Worm (Caenorhabditis elegans): ENCODE results near the gene C05B5.4.

C05B5.4 gene

ce11 chrIII:10040013-10040412, 46.3 kb downstream of the C05B5.4 start, which contains the start of gene T16G12.7:
TSS of gene T16G12.7 (minus strand) at chrIII:10040113.
- no peak for TF ChIP-seq attf-6 (GFP tag; IDR thresholded peaks at IDR 0.05)
- TF ChIP-seq atf-7 (tag; optimal IDR thresholded peaks at IDR 0.05) = no peak
- no peak for TF ChIP-seq F55B11.4 (tag; optimal IDR thresholded peaks at IDR 0.05; ENCODE audit: borderline replicate concordance, insufficient read depth)
- TF ChIP-seq nfyb-1 (GFP tag; IDR thresholded peaks at IDR 0.05) = no peak
- no peak for TF ChIP-seq unc-62 (GFP tag; optimal IDR thresholded peaks at IDR 0.05)
- no peak for TF ChIP-seq ztf-3 (GFP tag; optimal IDR thresholded peaks at IDR 0.05)
- no peak for TF ChIP-seq lir-1 (GFP tag; conservative IDR thresholded peaks at IDR 0.05)
- TF ChIP-seq madf-8 (GFP tag; conservative IDR thresholded peaks at IDR 0.05) = no peak
- no peak for TF ChIP-seq egrh-3 (GFP tag; IDR thresholded peaks at IDR 0.05)
- no peak for TF ChIP-seq cebp-2 (GFP tag; IDR thresholded peaks at IDR 0.05)
- TF ChIP-seq Y95B8A.8 (GFP tag; IDR thresholded peaks at IDR 0.05) = no peak
- TF ChIP-seq rec-8 (tag; optimal IDR thresholded peaks at IDR 0.05) = no peak
- TF ChIP-seq ztf-28 (GFP tag; IDR thresholded peaks at IDR 0.05) = no peak
- TF ChIP-seq nhr-90 (tag; optimal IDR thresholded peaks at IDR 0.05) = no peak
- no peak for TF ChIP-seq chd-7 (tag; optimal IDR thresholded peaks at IDR 0.05)
- no peak for TF ChIP-seq nfya-1 (tag; optimal IDR thresholded peaks at IDR 0.05; ENCODE audit: borderline replicate concordance, insufficient read depth)
- TF ChIP-seq sea-2 (GFP tag; IDR thresholded peaks at IDR 0.05) = no peak

Data from whole organism, young adult.